Worm (Caenorhabditis elegans) whole organism, L1 larva: ENCODE measurements around the gene Y71H2AM.25.

Experiments
- C04F5.9 ChIP-seq: sonication (generic microtip); optimal IDR thresholded peaks from 2 replicates; lab custom pipeline; 2016; ENCODE audit warnings: missing genetic modification characterization, missing compliant biosample characterization
- C16A3.4 ChIP-seq: fragments of 150-350 bp; optimal IDR thresholded peaks from 2 replicates; lab custom pipeline; 2014; ENCODE audit warnings: missing biosample characterization, missing genetic modification characterization
- Y116A8C.19 ChIP-seq: sonication (generic microtip); optimal IDR thresholded peaks from 2 replicates; lab custom pipeline; 2016; ENCODE audit warnings: missing compliant biosample characterization, missing genetic modification characterization, borderline replicate concordance
- alr-1 ChIP-seq: fragments of 200-800 bp; sonication (Bioruptor generic); optimal IDR thresholded peaks from 2 replicates; lab custom pipeline; 2018; ENCODE audit warnings: borderline replicate concordance, mild to moderate bottlenecking, missing genetic modification characterization, missing compliant biosample characterization
- aly-2 ChIP-seq: fragments of 150-350 bp; optimal IDR thresholded peaks from 2 replicates; lab custom pipeline; 2014; ENCODE audit warnings: missing biosample characterization, missing genetic modification characterization
- ama-1 ChIP-seq: fragments of 150-350 bp; optimal IDR thresholded peaks from 2 replicates; lab custom pipeline; 2014
- ceh-63 ChIP-seq: fragments of 200-800 bp; sonication (Bioruptor generic); optimal IDR thresholded peaks from 2 replicates; lab custom pipeline; 2018; ENCODE audit warnings: mild to moderate bottlenecking, missing genetic modification characterization, missing compliant biosample characterization
- ceh-82 ChIP-seq, 3 experiments: fragments of 150-350 bp in 1 of 3; sonication (generic microtip) in 2 of 3; optimal IDR thresholded peaks; 2 replicates each; lab custom pipeline; 2014 to 2017; ENCODE audit warnings: missing biosample characterization in 3 of 3, missing genetic modification characterization in 3 of 3
- ceh-88 ChIP-seq: fragments of 200-800 bp; sonication (Bioruptor generic); IDR thresholded peaks from 2 replicates; pipeline ENCODE4 v1.3.6; 2022; ENCODE audit warnings: missing genetic modification characterization, missing compliant biosample characterization
- ceh-90 ChIP-seq: sonication (generic microtip); optimal IDR thresholded peaks from 2 replicates; lab custom pipeline; 2016; ENCODE audit warnings: missing genetic modification characterization, missing compliant biosample characterization
- ces-1 ChIP-seq: fragments of 150-350 bp; optimal IDR thresholded peaks from 2 replicates; lab custom pipeline; 2014; ENCODE audit warnings: missing biosample characterization, missing genetic modification reagents, missing genetic modification characterization
- dpl-1 ChIP-seq, 3 experiments: fragments of 150-350 bp in 2 of 3; sonication (generic microtip) in 1 of 3; optimal IDR thresholded peaks; 2 replicates each; lab custom pipeline; 2014 to 2017; ENCODE audit warnings: missing biosample characterization in 3 of 3, missing genetic modification characterization in 3 of 3, missing genetic modification reagents in 3 of 3
- efl-3 ChIP-seq: fragments of 200-800 bp; sonication (Bioruptor generic); optimal IDR thresholded peaks from 2 replicates; lab custom pipeline; 2018; ENCODE audit warnings: mild to moderate bottlenecking, missing genetic modification characterization, missing compliant biosample characterization
- elt-2 ChIP-seq: sonication (generic microtip); optimal IDR thresholded peaks from 2 replicates; lab custom pipeline; 2016; ENCODE audit warnings: missing genetic modification characterization, mild to moderate bottlenecking, inconsistent platforms, missing compliant biosample characterization, missing genetic modification reagents
- elt-3 ChIP-seq, 6 experiments: fragments of 150-350 bp in 1 of 6; sonication (generic microtip); optimal IDR thresholded peaks; 2 replicates each; lab custom pipeline; 2017 to 2018; ENCODE audit warnings: missing biosample characterization in 6 of 6, missing genetic modification characterization in 6 of 6, inconsistent platforms in 1 of 6
- ets-5 ChIP-seq: fragments of 200-800 bp; sonication (Bioruptor generic); IDR thresholded peaks from 2 replicates; pipeline ENCODE4 v1.3.6; 2022; ENCODE audit warnings: missing genetic modification characterization, missing compliant biosample characterization
- fkh-4 ChIP-seq: sonication (generic microtip); optimal IDR thresholded peaks from 2 replicates; lab custom pipeline; 2016; ENCODE audit warnings: missing compliant biosample characterization, missing genetic modification characterization, borderline replicate concordance
- hlh-4 ChIP-seq: sonication (generic microtip); optimal IDR thresholded peaks from 2 replicates; lab custom pipeline; 2016; ENCODE audit warnings: mild to moderate bottlenecking, missing genetic modification characterization, missing compliant biosample characterization
- hpl-2 ChIP-seq: fragments of 150-350 bp; optimal IDR thresholded peaks from 2 replicates; lab custom pipeline; 2014; ENCODE audit warnings: missing biosample characterization, missing genetic modification reagents, missing genetic modification characterization
- irx-1 ChIP-seq: sonication (generic microtip); optimal IDR thresholded peaks from 2 replicates; lab custom pipeline; 2016; ENCODE audit warnings: missing genetic modification characterization, missing compliant biosample characterization
- isw-1 ChIP-seq: fragments of 200-800 bp; sonication (Bioruptor generic); IDR thresholded peaks from 2 replicates; pipeline ENCODE4 v1.3.6; 2022; ENCODE audit warnings: missing genetic modification characterization, missing compliant biosample characterization
- jun-1 ChIP-seq: fragments of 150-350 bp; optimal IDR thresholded peaks from 2 replicates; lab custom pipeline; 2014; ENCODE audit warnings: missing biosample characterization, missing genetic modification reagents, missing genetic modification characterization
- lin-14 ChIP-seq: fragments of 200-800 bp; sonication (Bioruptor generic); optimal IDR thresholded peaks from 2 replicates; lab custom pipeline; 2018; ENCODE audit warnings: mild to moderate bottlenecking, missing genetic modification characterization, moderate library complexity, missing compliant biosample characterization
- lin-15B ChIP-seq: fragments of 150-350 bp; sonication (generic microtip); optimal IDR thresholded peaks from 3 replicates; lab custom pipeline; 2014; ENCODE audit warnings: missing biosample characterization, missing genetic modification characterization
- lin-35 ChIP-seq, 2 experiments: fragments of 150-350 bp; optimal IDR thresholded peaks; 2 replicates each; lab custom pipeline; 2014; ENCODE audit warnings: missing biosample characterization in 2 of 2, missing genetic modification characterization in 2 of 2, missing genetic modification reagents in 2 of 2
- lsy-2 ChIP-seq, 2 experiments: fragments of 150-350 bp; optimal IDR thresholded peaks; 2 replicates each; lab custom pipeline; 2014; ENCODE audit warnings: missing biosample characterization in 2 of 2, missing genetic modification characterization in 2 of 2
- mab-9 ChIP-seq: fragments of 200-800 bp; sonication (Bioruptor generic); IDR thresholded peaks from 2 replicates; pipeline ENCODE4 v1.3.6; 2022; ENCODE audit warnings: missing genetic modification reagents, missing genetic modification characterization, missing compliant biosample characterization
- mdl-1 ChIP-seq, 2 experiments: fragments of 150-350 bp; optimal IDR thresholded peaks; 2 replicates each; lab custom pipeline; 2014 to 2017; ENCODE audit warnings: missing biosample characterization in 2 of 2, missing genetic modification characterization in 2 of 2, inconsistent platforms in 1 of 2
- mef-2 ChIP-seq: fragments of 150-350 bp; optimal IDR thresholded peaks from 2 replicates; lab custom pipeline; 2014; ENCODE audit warnings: missing biosample characterization, missing genetic modification characterization
- nhr-11 ChIP-seq: fragments of 150-350 bp; optimal IDR thresholded peaks from 2 replicates; lab custom pipeline; 2014; ENCODE audit warnings: missing biosample characterization, missing genetic modification characterization
- nhr-19 ChIP-seq: fragments of 200-800 bp; sonication (Bioruptor generic); conservative IDR thresholded peaks from 2 replicates; pipeline ENCODE4 v1.3.6; 2022; ENCODE audit warnings: missing genetic modification characterization, missing compliant biosample characterization
- nhr-77 ChIP-seq: fragments of 150-350 bp; optimal IDR thresholded peaks from 2 replicates; lab custom pipeline; 2014; ENCODE audit warnings: missing biosample characterization, missing genetic modification characterization
- nhr-84 ChIP-seq: sonication (generic microtip); optimal IDR thresholded peaks from 2 replicates; lab custom pipeline; 2017; ENCODE audit warnings: missing biosample characterization, missing genetic modification characterization
- nhr-85 ChIP-seq: sonication (generic microtip); peaks from one replicate; lab custom pipeline; 2016; ENCODE audit warnings: missing genetic modification characterization, inconsistent platforms, missing compliant biosample characterization
- pag-3 ChIP-seq: sonication (generic microtip); optimal IDR thresholded peaks from 2 replicates; lab custom pipeline; 2017; ENCODE audit warnings: missing genetic modification characterization, mild to moderate bottlenecking, missing compliant biosample characterization, antibody characterized with exemption, borderline replicate concordance; ENCODE audit not compliant: insufficient read depth
- pax-3 ChIP-seq: fragments of 200-800 bp; sonication (Bioruptor generic); optimal IDR thresholded peaks from 2 replicates; lab custom pipeline; 2018; ENCODE audit warnings: mild to moderate bottlenecking, missing genetic modification characterization, moderate library complexity, missing compliant biosample characterization
- rnt-1 ChIP-seq: sonication (generic microtip); optimal IDR thresholded peaks from 2 replicates; lab custom pipeline; 2016; ENCODE audit warnings: mild to moderate bottlenecking, missing genetic modification characterization, moderate library complexity, missing compliant biosample characterization
- skn-1 ChIP-seq: fragments of 150-350 bp; optimal IDR thresholded peaks from 2 replicates; lab custom pipeline; 2014; ENCODE audit warnings: missing biosample characterization, missing genetic modification characterization
- snu-23 ChIP-seq: sonication (generic microtip); optimal IDR thresholded peaks from 2 replicates; lab custom pipeline; 2016; ENCODE audit warnings: missing genetic modification characterization, missing compliant biosample characterization
- sox-4 ChIP-seq: sonication (generic microtip); optimal IDR thresholded peaks from 2 replicates; lab custom pipeline; 2016; ENCODE audit warnings: missing genetic modification characterization, missing compliant biosample characterization
- sptf-1 ChIP-seq: fragments of 150-350 bp; optimal IDR thresholded peaks from 2 replicates; lab custom pipeline; 2014; ENCODE audit warnings: missing biosample characterization, missing genetic modification characterization
- sup-37 ChIP-seq: fragments of 200-800 bp; sonication (Bioruptor generic); optimal IDR thresholded peaks from 2 replicates; lab custom pipeline; 2018; ENCODE audit warnings: mild to moderate bottlenecking, missing genetic modification characterization, missing compliant biosample characterization
- swsn-7 ChIP-seq: sonication (generic microtip); optimal IDR thresholded peaks from 2 replicates; lab custom pipeline; 2016; ENCODE audit warnings: missing genetic modification characterization, missing compliant biosample characterization
- tbx-2 ChIP-seq: sonication (generic microtip); optimal IDR thresholded peaks from 2 replicates; lab custom pipeline; 2016; ENCODE audit warnings: missing genetic modification characterization, missing compliant biosample characterization
- unc-30 ChIP-seq: sonication (generic microtip); optimal IDR thresholded peaks from 2 replicates; lab custom pipeline; 2017; ENCODE audit warnings: missing biosample characterization, missing genetic modification characterization
- unc-86 ChIP-seq: sonication (generic microtip); optimal IDR thresholded peaks from 2 replicates; lab custom pipeline; 2016; ENCODE audit warnings: missing genetic modification characterization, missing compliant biosample characterization
- unc-98 ChIP-seq: fragments of 200-800 bp; sonication (Bioruptor generic); IDR thresholded peaks from 2 replicates; pipeline ENCODE4 v1.3.6; 2022; ENCODE audit warnings: missing genetic modification characterization, missing compliant biosample characterization
- vab-15 ChIP-seq: sonication (generic microtip); optimal IDR thresholded peaks from 2 replicates; lab custom pipeline; 2017; ENCODE audit warnings: missing genotype, mild to moderate bottlenecking, missing genetic modification characterization, missing compliant biosample characterization
- xbp-1 ChIP-seq: sonication (generic microtip); optimal IDR thresholded peaks from 2 replicates; lab custom pipeline; 2016; ENCODE audit warnings: missing genetic modification characterization, missing compliant biosample characterization
- zag-1 ChIP-seq: fragments of 150-350 bp; optimal IDR thresholded peaks from 2 replicates; lab custom pipeline; 2014; ENCODE audit warnings: missing biosample characterization, missing genetic modification characterization
- zip-4 ChIP-seq: fragments of 200-800 bp; sonication (Bioruptor generic); optimal IDR thresholded peaks from 2 replicates; lab custom pipeline; 2018; ENCODE audit warnings: mild to moderate bottlenecking, missing genetic modification characterization, moderate library complexity, missing compliant biosample characterization
- ztf-4 ChIP-seq: fragments of 150-350 bp; optimal IDR thresholded peaks from 2 replicates; lab custom pipeline; 2014; ENCODE audit warnings: missing biosample characterization, missing genetic modification characterization

The Y71H2AM.25 gene

ce11 chrIII:2814919-2815554, 12.8 kb downstream of the Y71H2AM.25 start, which contains the start of gene tufm-1 (continued):
- TF ChIP-seq mab-9 (no peak), lin-15B (peak; percentile 33), rnt-1 (tag; lab: Kevin White, UChicago) (no peak), irx-1 (tag; lab: Kevin White, UChicago) (no peak), sox-4 (no peak), elt-2 (tag; lab: Kevin White, UChicago) (peak; percentile 21), vab-15 (no peak), isw-1 (GFP tag; lab: Robert Waterston, UW) (no peak), skn-1 (tag; lab: Kevin White, UChicago) (peak; percentile 59), jun-1 (peak; percentile 47), swsn-7 (tag; lab: Kevin White, UChicago) (peak; percentile 28), C16A3.4 (tag; lab: Kevin White, UChicago) (peak; percentile 47), tbx-2 (tag; lab: Kevin White, UChicago) (peak; percentile 57), unc-86 (tag; lab: Kevin White, UChicago) (no peak), unc-98 (GFP tag; lab: Robert Waterston, UW) (no peak), ets-5 (GFP tag; lab: Robert Waterston, UW) (no peak), C04F5.9 (tag; lab: Kevin White, UChicago) (no peak), sup-37 (GFP tag; lab: Kevin White, UChicago) (no peak), Y116A8C.19 (no peak), alr-1 (tag; lab: Kevin White, UChicago) (no peak), nhr-11 (tag; lab: Kevin White, UChicago) (no peak), nhr-19 (GFP tag; lab: Robert Waterston, UW) (peak; percentile 11; the same call in 1 of the 2 replicates), mdl-1 (tag; optimal IDR thresholded peaks at IDR 0.05; lab: Kevin White, UChicago) (peak in 1 of 2 experiments; percentile 26), ceh-90 (tag; lab: Kevin White, UChicago) (no peak), nhr-77 (no peak), unc-30 (tag; lab: Kevin White, UChicago) (no peak), zag-1 (tag; lab: Kevin White, UChicago) (no peak), dpl-1 (GFP tag; optimal IDR thresholded peaks at IDR 0.05; lab: Kevin White, UChicago) (peak; percentile 62 to 74 (median 65)), ztf-4 (tag; lab: Kevin White, UChicago) (no peak), hlh-4 (tag; lab: Kevin White, UChicago) (no peak), ceh-82 (tag; optimal IDR thresholded peaks at IDR 0.05; lab: Kevin White, UChicago) (peak; percentile 22 to 74 (median 37)), elt-3 (tag; optimal IDR thresholded peaks at IDR 0.05; lab: Kevin White, UChicago) (peak in 1 of 6 experiments; percentile 31), sptf-1 (no peak), aly-2 (tag; lab: Kevin White, UChicago) (no peak), lin-14 (GFP tag; lab: Kevin White, UChicago) (no peak), pag-3 (no peak), hpl-2 (GFP tag; lab: Kevin White, UChicago) (no peak), ceh-88 (no peak), ceh-63 (GFP tag; lab: Kevin White, UChicago) (no peak), snu-23 (GFP tag; lab: Kevin White, UChicago) (peak; percentile 75), ces-1 (GFP tag; lab: Kevin White, UChicago) (no peak), zip-4 (GFP tag; lab: Kevin White, UChicago) (no peak), lin-35 (GFP tag; optimal IDR thresholded peaks at IDR 0.05; lab: Kevin White, UChicago) (peak; percentile 74 to 78), nhr-85 (tag; lab: Kevin White, UChicago) (peak; percentile 52), mef-2 (tag; lab: Kevin White, UChicago) (no peak), ama-1 (lab: Kevin White, UChicago) (no peak), nhr-84 (tag; lab: Kevin White, UChicago) (no peak), lsy-2 (tag; optimal IDR thresholded peaks at IDR 0.05; lab: Kevin White, UChicago) (peak; percentile 93 to 98), xbp-1 (tag; lab: Kevin White, UChicago) (peak; percentile 34), pax-3 (no peak), efl-3 (no peak), fkh-4 (tag; lab: Kevin White, UChicago) (no peak)
